Fruit fly (Drosophila melanogaster) whole organism, embryonic: Measurements from ENCODE around the gene Atx-1.

Experiments
- Aef1 ChIP-seq: fragments of 200-800 bp; sonication (Bioruptor generic); IDR thresholded peaks from 3 replicates; pipeline ENCODE4 v1.3.6; 2022; ENCODE audit warnings: missing biosample characterization, missing genetic modification characterization
- Atf3 ChIP-seq: fragments of 200-800 bp; sonication (Bioruptor generic); optimal IDR thresholded peaks from 3 replicates; lab custom pipeline; 2016; ENCODE audit warnings: missing biosample characterization, missing genetic modification characterization
- Bdp1 ChIP-seq: fragments of 200-800 bp; sonication (Bioruptor generic); optimal IDR thresholded peaks from 3 replicates; lab custom pipeline; 2016; ENCODE audit warnings: missing biosample characterization, missing genetic modification characterization
- CG10543 ChIP-seq: fragments of 200-800 bp; sonication (Bioruptor generic); optimal IDR thresholded peaks from 3 replicates; lab custom pipeline; 2017; ENCODE audit warnings: missing biosample characterization, mild to moderate bottlenecking, missing genetic modification characterization, moderate library complexity
- CG10979 ChIP-seq: fragments of 200-800 bp; sonication (Bioruptor generic); optimal IDR thresholded peaks from 2 replicates; lab custom pipeline; 2018; ENCODE audit warnings: missing biosample characterization, mild to moderate bottlenecking, missing genetic modification characterization, moderate library complexity
- CG11560 ChIP-seq: fragments of 200-800 bp; sonication (Bioruptor generic); IDR thresholded peaks from 3 replicates; pipeline ENCODE4 v1.3.6; 2022; ENCODE audit warnings: missing biosample characterization, missing genetic modification characterization
- CG14710 ChIP-seq: fragments of 200-800 bp; sonication (Bioruptor generic); optimal IDR thresholded peaks from 3 replicates; lab custom pipeline; 2019; ENCODE audit warnings: missing biosample characterization, mild to moderate bottlenecking, missing genetic modification characterization, moderate library complexity
- CG18476 ChIP-seq: fragments of 200-800 bp; sonication (Bioruptor generic); optimal IDR thresholded peaks from 2 replicates; lab custom pipeline; 2016; ENCODE audit warnings: missing biosample characterization, mild to moderate bottlenecking, missing genetic modification characterization
- CG30431 ChIP-seq: fragments of 200-800 bp; sonication (Bioruptor generic); optimal IDR thresholded peaks from 2 replicates; lab custom pipeline; 2017; ENCODE audit warnings: missing biosample characterization, missing genetic modification characterization
- CG31388 ChIP-seq: fragments of 200-800 bp; sonication (Bioruptor generic); optimal IDR thresholded peaks from 2 replicates; lab custom pipeline; 2016; ENCODE audit warnings: missing biosample characterization, missing genetic modification characterization
- CG3838 ChIP-seq: fragments of 200-800 bp; sonication (Bioruptor generic); optimal IDR thresholded peaks from 3 replicates; lab custom pipeline; 2016; ENCODE audit warnings: missing biosample characterization, missing genetic modification characterization
- CG4328 ChIP-seq: fragments of 200-800 bp; sonication (Bioruptor generic); optimal IDR thresholded peaks from 3 replicates; lab custom pipeline; 2017; ENCODE audit warnings: missing biosample characterization, missing genetic modification reagents, missing genetic modification characterization
- CG6654 ChIP-seq: fragments of 200-800 bp; sonication (Bioruptor generic); optimal IDR thresholded peaks from 2 replicates; lab custom pipeline; 2017; ENCODE audit warnings: missing biosample characterization, mild to moderate bottlenecking, missing genetic modification characterization
- CG6813 ChIP-seq: fragments of 200-800 bp; sonication (Bioruptor generic); optimal IDR thresholded peaks from 2 replicates; lab custom pipeline; 2017; ENCODE audit warnings: missing biosample characterization, missing genetic modification characterization, mild to moderate bottlenecking, moderate library complexity, missing genetic modification reagents
- CG7271 ChIP-seq: fragments of 200-800 bp; sonication (Bioruptor generic); optimal IDR thresholded peaks from 2 replicates; lab custom pipeline; 2018; ENCODE audit warnings: missing biosample characterization, mild to moderate bottlenecking, missing genetic modification characterization, moderate library complexity
- CG7556 ChIP-seq: fragments of 200-800 bp; sonication (Bioruptor generic); optimal IDR thresholded peaks from 2 replicates; lab custom pipeline; 2017; ENCODE audit warnings: missing biosample characterization, mild to moderate bottlenecking, missing genetic modification characterization
- CG7839 ChIP-seq: fragments of 200-800 bp; sonication (Bioruptor generic); optimal IDR thresholded peaks from 3 replicates; lab custom pipeline; 2018; ENCODE audit warnings: missing biosample characterization, mild to moderate bottlenecking, missing genetic modification characterization, moderate library complexity
- CG8290 ChIP-seq, 3 experiments: fragments of 200-800 bp; sonication (Bioruptor generic); optimal IDR thresholded peaks; 2 replicates each; lab custom pipeline; 2016 to 2019; ENCODE audit warnings: missing biosample characterization in 3 of 3, missing genetic modification characterization in 3 of 3, mild to moderate bottlenecking in 2 of 3, moderate library complexity in 1 of 3
- Chrac-16 ChIP-seq: fragments of 200-800 bp; sonication (Bioruptor generic); optimal IDR thresholded peaks from 3 replicates; lab custom pipeline; 2016; ENCODE audit warnings: missing biosample characterization, missing genetic modification characterization
- D19A ChIP-seq: fragments of 200-800 bp; optimal IDR thresholded peaks from 3 replicates; lab custom pipeline; 2019; ENCODE audit warnings: missing biosample characterization, mild to moderate bottlenecking, missing genetic modification characterization, moderate library complexity
- Drgx ChIP-seq: fragments of 200-800 bp; sonication (Bioruptor generic); IDR thresholded peaks from 2 replicates; pipeline ENCODE4 v1.3.6; 2022; ENCODE audit warnings: missing biosample characterization, missing genetic modification characterization
- Myb ChIP-seq: fragments of 200-800 bp; sonication (Bioruptor generic); optimal IDR thresholded peaks from 2 replicates; lab custom pipeline; 2016; ENCODE audit warnings: missing biosample characterization, missing genetic modification characterization
- NC2β ChIP-seq: fragments of 200-800 bp; sonication (Bioruptor generic); optimal IDR thresholded peaks from 2 replicates; lab custom pipeline; 2016; ENCODE audit warnings: missing biosample characterization, missing genetic modification characterization
- NK7.1 ChIP-seq: fragments of 200-800 bp; sonication (Bioruptor generic); optimal IDR thresholded peaks from 3 replicates; lab custom pipeline; 2016; ENCODE audit warnings: missing biosample characterization, missing genetic modification characterization
- Oaz ChIP-seq: fragments of 200-800 bp; sonication (Bioruptor generic); IDR thresholded peaks from 2 replicates; pipeline ENCODE4 v1.3.6; 2022; ENCODE audit warnings: missing biosample characterization, missing genetic modification characterization
- Usf ChIP-seq: fragments of 200-800 bp; sonication (Bioruptor generic); optimal IDR thresholded peaks from 2 replicates; lab custom pipeline; 2017; ENCODE audit warnings: missing genotype, missing biosample characterization, missing genetic modification characterization
- Vsx1 ChIP-seq: fragments of 200-800 bp; sonication (Bioruptor generic); optimal IDR thresholded peaks from 2 replicates; lab custom pipeline; 2017; ENCODE audit warnings: missing biosample characterization, mild to moderate bottlenecking, missing genetic modification characterization, missing genetic modification reagents
- al ChIP-seq: fragments of 200-800 bp; sonication (Bioruptor generic); IDR thresholded peaks from 2 replicates; pipeline ENCODE4 v1.3.6; 2022; ENCODE audit warnings: missing biosample characterization, missing genetic modification characterization
- az2 ChIP-seq: fragments of 200-800 bp; sonication (Bioruptor generic); optimal IDR thresholded peaks from 3 replicates; lab custom pipeline; 2016; ENCODE audit warnings: missing biosample characterization, missing genetic modification characterization
- bigmax ChIP-seq: fragments of 200-800 bp; sonication (Bioruptor generic); optimal IDR thresholded peaks from 2 replicates; lab custom pipeline; 2018; ENCODE audit warnings: missing biosample characterization, mild to moderate bottlenecking, missing genetic modification characterization
- cas ChIP-seq: fragments of 200-800 bp; sonication (Bioruptor generic); IDR thresholded peaks from 2 replicates; pipeline ENCODE4 v1.3.6; 2022; ENCODE audit warnings: missing biosample characterization, missing genetic modification characterization
- corto ChIP-seq: fragments of 200-800 bp; sonication (Bioruptor generic); optimal IDR thresholded peaks from 2 replicates; lab custom pipeline; 2016; ENCODE audit warnings: missing biosample characterization, mild to moderate bottlenecking, missing genetic modification characterization, moderate library complexity
- gsb-n ChIP-seq: fragments of 200-800 bp; sonication (Bioruptor generic); optimal IDR thresholded peaks from 3 replicates; lab custom pipeline; 2018; ENCODE audit warnings: missing biosample characterization, mild to moderate bottlenecking, missing genetic modification characterization
- ham ChIP-seq: fragments of 200-800 bp; sonication (Bioruptor generic); IDR thresholded peaks from 2 replicates; pipeline ENCODE4 v1.3.6; 2022; ENCODE audit warnings: missing biosample characterization, missing genetic modification characterization
- klu ChIP-seq: fragments of 200-800 bp; sonication (Bioruptor generic); IDR thresholded peaks from 2 replicates; pipeline ENCODE4 v1.3.6; 2022; ENCODE audit warnings: missing biosample characterization, missing genetic modification characterization
- kni ChIP-seq: fragments of 200-800 bp; sonication (Bioruptor generic); optimal IDR thresholded peaks from 3 replicates; lab custom pipeline; 2017; ENCODE audit warnings: mild to moderate bottlenecking, missing biosample characterization, missing genetic modification reagents, missing genetic modification characterization
- lab ChIP-seq: fragments of 200-800 bp; sonication (Bioruptor generic); optimal IDR thresholded peaks from 3 replicates; lab custom pipeline; 2017; ENCODE audit warnings: missing biosample characterization, missing genetic modification characterization, mild to moderate bottlenecking, moderate library complexity, missing genetic modification reagents
- lbe ChIP-seq: fragments of 200-800 bp; sonication (Bioruptor generic); optimal IDR thresholded peaks from 2 replicates; lab custom pipeline; 2016; ENCODE audit warnings: missing biosample characterization, mild to moderate bottlenecking, missing genetic modification characterization
- mam ChIP-seq: fragments of 200-800 bp; sonication (Bioruptor generic); optimal IDR thresholded peaks from 3 replicates; lab custom pipeline; 2016; ENCODE audit warnings: missing biosample characterization, missing genetic modification characterization
- pan ChIP-seq, 4 experiments: fragments of >200 bp in 3 of 4; fragments of 200-800 bp in 1 of 4; sonication (Bioruptor generic) in 1 of 4; optimal IDR thresholded peaks in 3 of 4; IDR thresholded peaks in 1 of 4; 2 replicates each; pipeline versions ENCODE4 v1.3.6 to Lab custom; 2017 to 2022; ENCODE audit warnings: missing biosample characterization in 2 of 4, missing genetic modification characterization in 2 of 4, mixed read lengths in 1 of 4
- pb ChIP-seq: fragments of 200-800 bp; sonication (Bioruptor generic); optimal IDR thresholded peaks from 3 replicates; lab custom pipeline; 2016; ENCODE audit warnings: missing biosample characterization, missing genetic modification characterization
- psq ChIP-seq: fragments of 200-800 bp; sonication (Bioruptor generic); optimal IDR thresholded peaks from 2 replicates; lab custom pipeline; 2017; ENCODE audit warnings: missing biosample characterization, missing genetic modification characterization
- pum ChIP-seq: fragments of 200-800 bp; sonication (Bioruptor generic); optimal IDR thresholded peaks from 2 replicates; lab custom pipeline; 2016; ENCODE audit warnings: missing biosample characterization, missing genetic modification characterization
- sens ChIP-seq: fragments of 200-800 bp; sonication (Bioruptor generic); peaks from one replicate; lab custom pipeline; 2016; ENCODE audit warnings: missing biosample characterization, missing genetic modification characterization
- sens-2 ChIP-seq: fragments of 200-800 bp; sonication (Bioruptor generic); IDR thresholded peaks from 2 replicates; pipeline ENCODE4 v1.3.6; 2022; ENCODE audit warnings: missing biosample characterization, missing genetic modification characterization
- shn ChIP-seq: fragments of 200-800 bp; sonication (Bioruptor generic); optimal IDR thresholded peaks from 3 replicates; lab custom pipeline; 2016; ENCODE audit warnings: missing biosample characterization, missing genetic modification characterization
- sna ChIP-seq: fragments of 200-800 bp; sonication (Bioruptor generic); IDR thresholded peaks from 2 replicates; pipeline ENCODE4 v1.3.6; 2022; ENCODE audit warnings: missing biosample characterization, missing genetic modification characterization; ENCODE audit not compliant: partially characterized antibody
- trh ChIP-seq: fragments of 200-800 bp; sonication (Bioruptor generic); optimal IDR thresholded peaks from 2 replicates; lab custom pipeline; 2016; ENCODE audit warnings: missing biosample characterization, missing genetic modification characterization
- vvl ChIP-seq: fragments of 200-800 bp; sonication (Bioruptor generic); IDR thresholded peaks from 2 replicates; pipeline ENCODE4 v1.3.6; 2022; ENCODE audit warnings: missing biosample characterization, missing genetic modification characterization

The Atx-1 gene

DNA sequence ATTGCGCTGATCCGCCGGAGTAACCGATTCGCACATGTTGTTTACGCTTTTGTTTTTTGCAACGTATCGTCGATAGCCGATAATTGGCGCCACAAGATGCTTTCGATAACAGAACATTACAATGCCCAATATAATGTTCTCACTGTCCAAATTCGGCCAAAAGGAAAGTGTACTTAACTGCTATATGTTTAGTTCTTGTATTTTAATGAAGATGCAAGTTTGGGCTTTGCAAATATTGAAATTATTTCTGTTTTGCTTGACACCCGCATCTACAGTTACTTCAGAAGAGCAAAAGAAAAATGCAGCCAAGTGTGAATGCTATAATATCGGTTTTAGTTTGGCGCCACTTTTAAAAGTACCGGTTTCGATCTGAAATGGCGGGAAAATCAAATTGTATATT, 29.6 kb downstream of the Atx-1 start (continued):
- TF ChIP-seq CG10543 (GFP tag; lab: Kevin White, UChicago) (peak; percentile 87), Bdp1 (peak; percentile 81), CG31388 (GFP tag; lab: Kevin White, UChicago) (peak; percentile 47)
- TF ChIP-seq, all 482 proteins: peak for 428

DNA sequence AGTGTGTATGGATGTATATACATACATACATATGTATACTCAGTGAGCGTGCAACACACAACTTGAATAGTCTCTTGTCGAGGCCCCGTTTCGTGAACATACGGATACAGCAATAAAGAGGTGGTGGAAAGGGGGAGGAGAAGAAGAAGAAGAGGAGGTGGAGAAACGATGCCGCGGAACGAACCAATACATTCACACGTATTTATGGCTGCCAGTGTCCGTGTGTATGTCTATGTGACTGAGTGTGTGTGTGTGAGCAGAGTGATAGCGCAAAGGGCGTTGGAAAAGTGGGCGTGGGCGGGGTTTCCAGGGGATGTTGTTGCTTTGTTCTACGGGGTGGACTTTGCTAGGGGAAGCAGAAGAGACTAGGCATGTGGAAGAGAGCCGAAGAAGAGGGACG, 30.4 kb downstream of the Atx-1 start:
- TF ChIP-seq bigmax (GFP tag; lab: Kevin White, UChicago) (peak; percentile 8), mam (no peak), Myb (GFP tag; lab: Kevin White, UChicago) (no peak), Chrac-16 (GFP tag; lab: Kevin White, UChicago) (no peak), CG14710 (tag; lab: Kevin White, UChicago) (no peak), CG11560 (tag; lab: Robert Waterston, UW) (no peak), CG7839 (tag; lab: Kevin White, UChicago) (no peak), sens (GFP tag; lab: Kevin White, UChicago) (peak; percentile 36), Oaz (GFP tag; lab: Robert Waterston, UW) (no peak), corto (GFP tag; lab: Kevin White, UChicago) (no peak), klu (GFP tag; lab: Robert Waterston, UW) (no peak), lab (GFP tag; lab: Kevin White, UChicago) (peak; percentile 66), CG3838 (GFP tag; lab: Kevin White, UChicago) (no peak), pan (optimal IDR thresholded peaks at IDR 0.05; lab: Kevin White, UChicago) (no peak), pan (GFP tag; optimal IDR thresholded peaks at IDR 0.05 in 1 of 2, IDR thresholded peaks at IDR 0.05 in 1 of 2) (no peak), CG7271 (tag; lab: Kevin White, UChicago) (no peak), az2 (no peak), CG4328 (GFP tag; lab: Kevin White, UChicago) (peak; percentile 36), sens-2 (GFP tag; lab: Robert Waterston, UW) (no peak), CG6813 (GFP tag; lab: Kevin White, UChicago) (no peak), pum (GFP tag; lab: Kevin White, UChicago) (no peak), CG30431 (GFP tag; lab: Kevin White, UChicago) (no peak), Usf (GFP tag; lab: Kevin White, UChicago) (no peak), cas (no peak), D19A (tag; lab: Kevin White, UChicago) (no peak), CG10979 (tag; lab: Kevin White, UChicago) (no peak), trh (GFP tag; lab: Kevin White, UChicago) (no peak), Atf3 (GFP tag; lab: Kevin White, UChicago) (no peak), shn (GFP tag; lab: Kevin White, UChicago) (no peak), gsb-n (no peak), pb (no peak), CG7556 (GFP tag; lab: Kevin White, UChicago) (no peak), al (GFP tag; lab: Robert Waterston, UW) (no peak), CG6654 (GFP tag; lab: Kevin White, UChicago) (no peak), NC2β (GFP tag; lab: Kevin White, UChicago) (no peak), ham (GFP tag; lab: Robert Waterston, UW) (no peak), vvl (peak; percentile 56; the same call in 1 of the 2 replicates), CG18476 (GFP tag; lab: Kevin White, UChicago) (no peak), Drgx (GFP tag; lab: Robert Waterston, UW) (0 out of 2 replicates have a peak, but pooled peaks have one; percentile 29), Aef1 (GFP tag; lab: Robert Waterston, UW) (no peak), Vsx1 (no peak), CG8290 (GFP tag; optimal IDR thresholded peaks at IDR 0.05; lab: Kevin White, UChicago) (no peak), CG8290 (tag; optimal IDR thresholded peaks at IDR 0.05; lab: Kevin White, UChicago) (peak; percentile 37 to 80), sna (GFP tag; lab: Robert Waterston, UW) (no peak), kni (GFP tag; lab: Kevin White, UChicago) (peak; percentile 90), lbe (no peak), NK7.1 (no peak), psq (peak; percentile 75)
